Worm (Caenorhabditis elegans): ENCODE data around the gene ZC412.3.

Gene ZC412.3

ce11 chrV:14824124-14824523 lies 47.2 kb downstream of the ZC412.3 start, which contains the start of gene W06A7.4:
Gene W06A7.4, plus strand, starts transcription at chrV:14824424.
- TF ChIP-seq ztf-28 (GFP tag; IDR thresholded peaks at IDR 0.05): no peak
- TF ChIP-seq B0261.1 (tag; optimal IDR thresholded peaks at IDR 0.05): no peak
- no peak for TF ChIP-seq hlh-12 (tag; optimal IDR thresholded peaks at IDR 0.05)
- no peak for TF ChIP-seq hrde-1 (tag; optimal IDR thresholded peaks at IDR 0.05; ENCODE audit: borderline replicate concordance)
- no peak for TF ChIP-seq tlf-1 (GFP tag; optimal IDR thresholded peaks at IDR 0.05)
- no peak for TF ChIP-seq snpc-1.3 (tag; optimal IDR thresholded peaks at IDR 0.05; ENCODE audit: insufficient read depth)
- TF ChIP-seq ztf-3 (GFP tag; optimal IDR thresholded peaks at IDR 0.05): no peak
- no peak for TF ChIP-seq F57A8.1 (GFP tag; optimal IDR thresholded peaks at IDR 0.05)

- no peak for TF ChIP-seq ceh-40 (GFP tag; IDR thresholded peaks at IDR 0.05)
- no peak for TF ChIP-seq mes-4 (tag; optimal IDR thresholded peaks at IDR 0.05)
- TF ChIP-seq hmg-20 (GFP tag; IDR thresholded peaks at IDR 0.05): no peak
- no peak for TF ChIP-seq hlh-12 (tag; optimal IDR thresholded peaks at IDR 0.05)
- no peak for TF ChIP-seq Y53F4B.3 (GFP tag; IDR thresholded peaks at IDR 0.05)
- TF ChIP-seq ztf-22 (GFP tag; optimal IDR thresholded peaks at IDR 0.05): no peak
- no peak for TF ChIP-seq ztf-6 (GFP tag; IDR thresholded peaks at IDR 0.05)
- no peak for TF ChIP-seq akir-1 (GFP tag; optimal IDR thresholded peaks at IDR 0.05)
- no peak for TF ChIP-seq ama-1 (optimal IDR thresholded peaks at IDR 0.05)
- TF ChIP-seq ama-1 (GFP tag; optimal IDR thresholded peaks at IDR 0.05): no peak
- no peak for TF ChIP-seq sdz-38 (tag; optimal IDR thresholded peaks at IDR 0.05)
- TF ChIP-seq madf-3 (GFP tag; IDR thresholded peaks at IDR 0.05): no peak
- TF ChIP-seq bed-2 (GFP tag; IDR thresholded peaks at IDR 0.05): no peak
- no peak for TF ChIP-seq D2030.7 (GFP tag; IDR thresholded peaks at IDR 0.05)
- TF ChIP-seq B0336.3 (GFP tag; IDR thresholded peaks at IDR 0.05): no peak
- no peak for TF ChIP-seq F37B4.10 (GFP tag; IDR thresholded peaks at IDR 0.05)
Measured at ce11 chrV:14821553-14821952, 49.8 kb downstream of the ZC412.3 start, which contains the start of gene W06A7.2. Gene W06A7.2, plus strand, starts transcription at chrV:14821853.

DNA sequence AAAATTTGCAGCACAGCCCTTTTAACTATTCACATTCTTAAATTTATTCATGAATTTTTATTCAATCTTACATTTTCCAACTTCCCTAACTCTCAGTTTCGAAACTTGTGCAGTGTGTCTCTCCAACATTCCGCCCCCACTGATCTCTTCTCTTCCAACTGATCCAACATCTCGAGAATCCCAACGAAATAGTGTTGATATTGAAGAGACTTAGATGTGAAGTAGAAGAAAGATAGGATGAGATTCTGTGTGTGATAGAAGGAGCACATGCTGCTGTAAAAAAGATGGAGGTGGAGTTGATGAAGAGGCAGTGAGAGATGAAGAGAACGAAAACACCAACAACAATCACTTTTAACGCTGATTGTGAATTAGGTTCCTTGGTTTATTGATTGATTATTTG lies 51.0 kb downstream of the ZC412.3 start:
- TF ChIP-seq hrde-1 (tag; optimal IDR thresholded peaks at IDR 0.05; ENCODE audit: borderline replicate concordance) (no peak), C06A6.2 (GFP tag; conservative IDR thresholded peaks at IDR 0.05) (no peak), K11D2.4 (GFP tag; IDR thresholded peaks at IDR 0.05) (no peak), hmg-20 (GFP tag; IDR thresholded peaks at IDR 0.05) (no peak), mcd-1 (GFP tag; IDR thresholded peaks at IDR 0.05) (no peak), nhr-179 (tag; optimal IDR thresholded peaks at IDR 0.05) (no peak), ekl-4 (GFP tag; IDR thresholded peaks at IDR 0.05) (no peak)
